Comparison of ENCODE assay signal across 1 fruit fly cellular context in genomic region chrX:13838892-13839291, dm6.
TF ChIP-seq lines count a peak whose summit lies in the region.

No protein-coding gene starts in this region.

TF ChIP-seq in whole organism, embryonic, 481 proteins besides CTCF, POLR2A, EP300 and RAD21 (continued from another document):
- TF ChIP-seq Taf1 (GFP tag; IDR thresholded peaks at IDR 0.05; lab: Robert Waterston, UW) = 0 out of 2 replicates have a peak, but pooled peaks have one; percentile 32
- no peak for TF ChIP-seq inv (GFP tag; IDR thresholded peaks at IDR 0.05; lab: Robert Waterston, UW; ENCODE audit: partially characterized antibody)
- TF ChIP-seq E2f2 (GFP tag; IDR thresholded peaks at IDR 0.05; lab: Robert Waterston, UW) = peak; percentile 44; the same call in 1 of the 2 replicates
- peak; percentile 48 for TF ChIP-seq Atf3 (GFP tag; optimal IDR thresholded peaks at IDR 0.05; lab: Kevin White, UChicago)
- TF ChIP-seq Nf-YC (tag; optimal IDR thresholded peaks at IDR 0.05; lab: Kevin White, UChicago) = no peak
- TF ChIP-seq Fer2 (tag; optimal IDR thresholded peaks at IDR 0.05; lab: Kevin White, UChicago) = no peak
- TF ChIP-seq Dbx (GFP tag; IDR thresholded peaks at IDR 0.05; lab: Robert Waterston, UW) = peak; percentile 39; the same call in 2 of the 3 replicates
- TF ChIP-seq CrebB (tag; optimal IDR thresholded peaks at IDR 0.05; lab: Kevin White, UChicago) = peak; percentile 25
- TF ChIP-seq bowl (GFP tag; IDR thresholded peaks at IDR 0.05; lab: Robert Waterston, UW) = 0 out of 2 replicates have a peak, but pooled peaks have one; percentile 23
- peak; percentile 59 for TF ChIP-seq onecut (GFP tag; IDR thresholded peaks at IDR 0.05; lab: Robert Waterston, UW)
- no peak for TF ChIP-seq CG2129 (GFP tag; IDR thresholded peaks at IDR 0.05; lab: Robert Waterston, UW; ENCODE audit: partially characterized antibody)
- TF ChIP-seq tin (GFP tag; optimal IDR thresholded peaks at IDR 0.05; lab: Kevin White, UChicago) = peak; percentile 39
- TF ChIP-seq CG6254 (GFP tag; optimal IDR thresholded peaks at IDR 0.05; lab: Kevin White, UChicago) = peak; percentile 59
- no peak for TF ChIP-seq Ravus (GFP tag; IDR thresholded peaks at IDR 0.05; lab: Robert Waterston, UW)
- TF ChIP-seq dm (GFP tag; optimal IDR thresholded peaks at IDR 0.05; lab: Kevin White, UChicago) = no peak
- peak; percentile 59 for TF ChIP-seq salm (tag; optimal IDR thresholded peaks at IDR 0.05; lab: Kevin White, UChicago)
- TF ChIP-seq Sry-β (GFP tag; optimal IDR thresholded peaks at IDR 0.05; lab: Kevin White, UChicago) = no peak
- TF ChIP-seq CG15514 (GFP tag; optimal IDR thresholded peaks at IDR 0.05; lab: Kevin White, UChicago) = peak; percentile 50
- no peak for TF ChIP-seq CG30020 (tag; optimal IDR thresholded peaks at IDR 0.05; lab: Kevin White, UChicago)
- TF ChIP-seq ewg (GFP tag; optimal IDR thresholded peaks at IDR 0.05; lab: Kevin White, UChicago) = peak; percentile 76
- TF ChIP-seq h (optimal IDR thresholded peaks at IDR 0.05; lab: Kevin White, UChicago) = no peak
- no peak for TF ChIP-seq gfzf (GFP tag; optimal IDR thresholded peaks at IDR 0.05; lab: Kevin White, UChicago)
- TF ChIP-seq caup (GFP tag; optimal IDR thresholded peaks at IDR 0.05; lab: Kevin White, UChicago; ENCODE audit: severe bottlenecking) = peak; percentile 40
- peak; percentile 85 for TF ChIP-seq ttk (GFP tag; IDR thresholded peaks at IDR 0.05; lab: Robert Waterston, UW)
- no peak for TF ChIP-seq pfk (GFP tag; optimal IDR thresholded peaks at IDR 0.05; lab: Kevin White, UChicago)
- peak; percentile 1 for TF ChIP-seq CG6683 (GFP tag; optimal IDR thresholded peaks at IDR 0.05; lab: Kevin White, UChicago)
- no peak for TF ChIP-seq ac (GFP tag; optimal IDR thresholded peaks at IDR 0.05; lab: Kevin White, UChicago)
- TF ChIP-seq Hr78 (GFP tag; optimal IDR thresholded peaks at IDR 0.05; lab: Kevin White, UChicago) = no peak
- peak; percentile 82 for TF ChIP-seq gem (tag; optimal IDR thresholded peaks at IDR 0.05; lab: Kevin White, UChicago)
- no peak for TF ChIP-seq CG33557 (GFP tag; optimal IDR thresholded peaks at IDR 0.05; lab: Kevin White, UChicago)
- no peak for TF ChIP-seq CG4360 (GFP tag; IDR thresholded peaks at IDR 0.05; lab: Robert Waterston, UW)
- TF ChIP-seq eve (GFP tag; optimal IDR thresholded peaks at IDR 0.05; lab: Kevin White, UChicago) = no peak
- no peak for TF ChIP-seq Tbp (GFP tag; optimal IDR thresholded peaks at IDR 0.05; lab: Kevin White, UChicago)
- TF ChIP-seq Dref (GFP tag; IDR thresholded peaks at IDR 0.05; lab: Robert Waterston, UW) = no peak
- TF ChIP-seq Adf1 (GFP tag; IDR thresholded peaks at IDR 0.05; lab: Robert Waterston, UW) = peak; percentile 65
- peak; percentile 3 for TF ChIP-seq TFAM (GFP tag; optimal IDR thresholded peaks at IDR 0.05; lab: Kevin White, UChicago)
- peak; percentile 71 for TF ChIP-seq CG12744 (GFP tag; optimal IDR thresholded peaks at IDR 0.05; lab: Kevin White, UChicago)
- peak; percentile 73 for TF ChIP-seq ems (GFP tag; optimal IDR thresholded peaks at IDR 0.05; lab: Kevin White, UChicago)
- no peak for TF ChIP-seq pita (GFP tag; optimal IDR thresholded peaks at IDR 0.05; lab: Kevin White, UChicago)
